Worm (Caenorhabditis elegans): ENCODE results near the gene dod-6.

dod-6 gene

DNA sequence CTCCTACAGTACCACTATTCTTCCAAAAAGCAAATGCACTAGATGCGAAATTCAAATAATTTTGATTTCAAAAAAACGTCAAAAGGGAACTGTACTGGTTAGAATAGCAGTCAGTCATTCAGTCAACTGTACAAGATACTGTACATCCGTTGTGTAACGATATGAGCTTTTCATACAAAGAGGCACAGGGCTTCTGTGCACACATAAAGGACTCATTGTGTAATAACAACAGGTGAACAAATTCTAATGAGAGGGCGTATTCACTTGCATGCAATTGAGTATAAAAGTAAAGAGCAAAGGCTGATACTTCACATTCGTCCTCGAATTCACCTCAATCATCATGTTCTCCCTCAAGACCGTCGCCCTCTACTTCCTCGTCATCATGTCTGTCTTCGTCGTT is at the start of gene dod-6:
TSS of gene dod-6 (plus strand) at position 301 of the 400 bp plus-strand sequence.
- no peak for TF ChIP-seq nfyb-1 (GFP tag; IDR thresholded peaks at IDR 0.05)
- TF ChIP-seq F39B2.1 (GFP tag; IDR thresholded peaks at IDR 0.05): no peak
- no peak for TF ChIP-seq egl-44 (GFP tag; IDR thresholded peaks at IDR 0.05)
- TF ChIP-seq B0019.2 (GFP tag; conservative IDR thresholded peaks at IDR 0.05): no peak
- no peak for TF ChIP-seq cebp-1 (GFP tag; IDR thresholded peaks at IDR 0.05)
- no peak for TF ChIP-seq cebp-1 (tag; optimal IDR thresholded peaks at IDR 0.05)
- no peak for TF ChIP-seq gei-17 (GFP tag; optimal IDR thresholded peaks at IDR 0.05)
- no peak for TF ChIP-seq ztf-3 (GFP tag; optimal IDR thresholded peaks at IDR 0.05)
- no peak for TF ChIP-seq ets-4 (GFP tag; optimal IDR thresholded peaks at IDR 0.05)

DNA sequence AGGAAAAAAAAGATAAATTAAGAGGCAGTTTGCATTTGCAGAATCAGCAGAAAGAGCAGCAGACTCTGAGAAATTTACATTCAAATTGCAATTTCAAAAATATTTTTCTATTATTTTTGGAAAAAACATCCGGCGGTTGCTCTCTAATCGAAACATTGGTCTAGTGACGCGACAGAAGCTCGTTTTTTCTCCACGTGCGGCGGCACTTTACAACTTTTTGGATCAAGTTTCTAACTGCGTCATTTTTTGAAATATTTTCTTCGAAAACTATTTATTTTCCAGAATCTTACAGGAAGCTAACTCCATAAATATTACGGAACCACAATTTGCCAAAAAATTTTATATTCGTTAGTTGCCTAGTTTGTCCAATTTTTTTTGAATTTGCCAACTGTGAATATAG is 47.6 kb upstream of the dod-6 start:
- TF ChIP-seq B0336.3 (GFP tag; IDR thresholded peaks at IDR 0.05): no peak

DNA sequence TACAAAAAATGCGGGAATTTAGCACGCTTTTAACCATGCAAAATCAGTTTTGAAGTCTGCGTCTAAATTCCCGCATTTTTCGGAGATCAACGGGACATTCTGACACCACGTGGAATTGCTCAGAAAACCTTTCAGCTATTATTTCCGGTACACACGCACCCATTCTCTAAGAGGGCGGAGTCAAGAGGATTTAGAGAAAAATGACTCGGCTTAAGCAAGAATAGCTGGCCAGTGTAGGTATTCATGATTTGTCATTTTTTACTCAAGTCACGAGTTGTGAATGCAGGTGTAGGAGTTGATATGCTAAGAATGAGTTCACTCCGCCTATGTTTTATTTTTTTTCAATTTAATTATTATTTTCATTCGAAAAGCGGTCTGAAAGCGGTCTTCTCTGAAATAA is 46.8 kb upstream of the dod-6 start:
- TF ChIP-seq lin-40 (tag; optimal IDR thresholded peaks at IDR 0.05): no peak
- TF ChIP-seq T26A5.8 (tag; optimal IDR thresholded peaks at IDR 0.05): no peak
- no peak for TF ChIP-seq efl-1 (GFP tag; optimal IDR thresholded peaks at IDR 0.05)
- TF ChIP-seq madf-3 (GFP tag; IDR thresholded peaks at IDR 0.05): no peak
- TF ChIP-seq let-607 (tag; optimal IDR thresholded peaks at IDR 0.05): no peak
- TF ChIP-seq nhr-179 (tag; optimal IDR thresholded peaks at IDR 0.05): no peak
- TF ChIP-seq somi-1 (GFP tag; optimal IDR thresholded peaks at IDR 0.05): no peak
- TF ChIP-seq rec-8 (tag; optimal IDR thresholded peaks at IDR 0.05): no peak
- no peak for TF ChIP-seq dpl-1 (GFP tag; optimal IDR thresholded peaks at IDR 0.05)
- TF ChIP-seq ccch-3 (GFP tag; optimal IDR thresholded peaks at IDR 0.05): no peak
- TF ChIP-seq hmg-20 (GFP tag; IDR thresholded peaks at IDR 0.05): no peak

DNA sequence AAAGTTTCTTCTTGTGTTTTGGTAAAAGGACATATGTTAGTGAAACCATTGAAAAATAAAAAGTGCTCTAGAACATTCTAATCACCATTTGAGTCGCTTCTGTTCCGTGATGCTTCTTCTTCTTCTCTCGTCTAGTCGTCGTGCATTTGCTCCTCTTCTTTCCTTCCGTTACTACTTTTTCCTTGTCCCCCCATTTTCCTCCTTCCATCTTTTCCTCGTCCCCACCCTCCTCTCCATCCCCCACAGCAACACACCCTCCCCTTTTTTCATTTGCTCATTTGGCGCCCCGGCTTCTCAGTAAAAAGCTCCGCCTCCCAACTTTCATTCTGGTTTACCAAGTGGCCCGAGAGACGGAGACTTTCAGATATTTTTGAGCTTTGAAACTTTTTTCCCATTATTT is 45.8 kb upstream of the dod-6 start:
- TF ChIP-seq K12H6.12 (tag; optimal IDR thresholded peaks at IDR 0.05): peak; percentile 72
- TF ChIP-seq attf-5 (GFP tag; optimal IDR thresholded peaks at IDR 0.05): peak; percentile 14
- TF ChIP-seq zfh-2 (GFP tag; conservative IDR thresholded peaks at IDR 0.05): peak; percentile 88
- TF ChIP-seq cebp-1 (GFP tag; IDR thresholded peaks at IDR 0.05): no peak
- TF ChIP-seq cebp-1 (tag; optimal IDR thresholded peaks at IDR 0.05): peak; percentile 38
- no peak for TF ChIP-seq F22D6.2 (tag; optimal IDR thresholded peaks at IDR 0.05)
- TF ChIP-seq snpc-4 (GFP tag; optimal IDR thresholded peaks at IDR 0.05): no peak
- TF ChIP-seq snpc-4 (tag; optimal IDR thresholded peaks at IDR 0.05): no peak
- 0 out of 2 replicates have a peak, but pooled peaks have one; percentile 23 for TF ChIP-seq nfyb-1 (GFP tag; IDR thresholded peaks at IDR 0.05)
- TF ChIP-seq mcd-1 (GFP tag; IDR thresholded peaks at IDR 0.05): 0 out of 2 replicates have a peak, but pooled peaks have one; percentile 14
- TF ChIP-seq ceh-91 (GFP tag; IDR thresholded peaks at IDR 0.05): no peak
- no peak for TF ChIP-seq F39B2.1 (GFP tag; IDR thresholded peaks at IDR 0.05)
- TF ChIP-seq ztf-22 (GFP tag; optimal IDR thresholded peaks at IDR 0.05): peak; percentile 25

DNA sequence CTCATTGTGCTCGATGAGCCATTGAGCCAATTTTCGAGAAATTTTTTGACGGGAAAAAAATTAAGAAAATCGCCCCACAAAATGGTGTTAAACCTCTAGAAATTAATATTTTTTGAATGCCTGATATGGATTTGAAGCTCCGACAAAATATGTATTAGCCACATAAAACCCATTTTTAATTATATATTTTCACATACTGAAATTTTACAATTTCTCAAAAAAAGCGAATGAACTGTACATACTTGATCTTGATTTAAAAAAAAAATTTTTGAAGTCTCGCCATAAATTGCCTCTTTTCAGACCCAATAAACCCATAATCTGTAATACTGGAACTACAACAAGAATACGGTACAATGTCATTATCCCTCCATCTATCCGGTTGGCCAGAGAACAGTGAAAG is 45.0 kb upstream of the dod-6 start, which contains the start of gene nac-3:
TSS of gene nac-3 (plus strand) at position 301 of the 400 bp plus-strand sequence.
- no peak for TF ChIP-seq ztf-22 (GFP tag; optimal IDR thresholded peaks at IDR 0.05)
- no peak for TF ChIP-seq rec-8 (tag; optimal IDR thresholded peaks at IDR 0.05)
- no peak for TF ChIP-seq mxl-1 (tag; optimal IDR thresholded peaks at IDR 0.05)
- TF ChIP-seq F10E7.11 (tag; optimal IDR thresholded peaks at IDR 0.05): no peak
- no peak for TF ChIP-seq sdz-38 (tag; optimal IDR thresholded peaks at IDR 0.05)
- no peak for TF ChIP-seq sea-2 (GFP tag; IDR thresholded peaks at IDR 0.05)
- no peak for TF ChIP-seq lsl-1 (GFP tag; optimal IDR thresholded peaks at IDR 0.05)
- TF ChIP-seq attf-3 (GFP tag; conservative IDR thresholded peaks at IDR 0.05): no peak
- TF ChIP-seq Y67H2A.10 (GFP tag; conservative IDR thresholded peaks at IDR 0.05): no peak
- TF ChIP-seq ekl-4 (GFP tag; IDR thresholded peaks at IDR 0.05): no peak
- TF ChIP-seq snpc-1.1 (tag; optimal IDR thresholded peaks at IDR 0.05; ENCODE audit: insufficient read depth): no peak
- TF ChIP-seq nhr-27 (tag; optimal IDR thresholded peaks at IDR 0.05): no peak

Measured in whole organism, young adult.